Fruit fly (Drosophila melanogaster): ENCODE measurements around the gene CG6179.

The CG6179 gene

DNA sequence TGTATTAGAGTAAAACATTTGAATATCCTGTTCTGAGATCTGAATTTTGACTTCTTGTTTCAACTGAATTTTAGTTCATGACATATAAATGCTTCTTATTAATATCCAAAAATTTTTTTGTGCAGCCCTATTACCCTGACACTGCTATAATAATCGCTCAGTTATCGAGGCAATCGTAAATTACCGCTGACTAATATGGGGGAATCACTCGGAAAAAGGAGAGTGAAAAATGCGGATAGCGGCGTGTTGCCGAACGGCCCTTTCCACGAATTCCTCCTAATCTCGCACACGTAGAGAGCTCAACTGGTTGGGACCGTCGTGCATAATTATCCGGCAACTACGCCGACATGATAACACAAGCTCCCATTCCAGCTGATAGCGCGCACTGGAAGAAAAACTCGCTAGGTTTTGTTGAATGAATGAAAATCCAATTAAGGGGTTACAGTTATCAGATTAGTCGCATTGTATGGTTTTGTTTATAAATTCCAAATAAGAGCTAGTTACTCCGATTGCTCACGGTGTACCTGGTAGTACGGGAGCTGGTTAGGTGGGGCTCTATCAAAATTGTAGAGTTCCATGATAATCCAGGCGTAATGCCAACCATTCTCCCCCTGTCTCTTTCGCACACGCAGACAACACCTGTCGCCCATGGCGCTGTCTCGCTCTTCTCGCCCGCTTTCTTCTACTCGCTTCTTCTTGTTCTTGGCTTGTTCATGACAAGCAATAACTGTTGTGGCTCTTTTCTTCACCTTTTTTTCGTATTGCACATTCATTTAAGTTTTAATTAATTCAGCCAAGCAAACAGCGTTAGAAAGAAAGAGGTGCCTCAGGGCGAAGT lies 11.9 kb upstream of the CG6179 start (continued):
- TF ChIP-seq Awh (GFP tag; IDR thresholded peaks at IDR 0.05) (peak; percentile 56), CG15514 (GFP tag; optimal IDR thresholded peaks at IDR 0.05) (peak; percentile 69), oc (tag; optimal IDR thresholded peaks at IDR 0.05) (peak; percentile 49), twi (tag; optimal IDR thresholded peaks at IDR 0.05) (no peak), CG13424 (tag; optimal IDR thresholded peaks at IDR 0.05) (peak; percentile 59), org-1 (GFP tag; optimal IDR thresholded peaks at IDR 0.05) (peak; percentile 62), H2.0 (GFP tag; IDR thresholded peaks at IDR 0.05) (peak; percentile 68), Lim3 (GFP tag; IDR thresholded peaks at IDR 0.05) (peak; percentile 6; the same call in 1 of the 2 replicates), sug (tag; optimal IDR thresholded peaks at IDR 0.05) (peak; percentile 87), maf-S (GFP tag; optimal IDR thresholded peaks at IDR 0.05) (peak; percentile 65), pzg (GFP tag; optimal IDR thresholded peaks at IDR 0.05) (peak; percentile 12), NFAT (GFP tag; IDR thresholded peaks at IDR 0.05) (peak; percentile 90), CG2678 (tag; optimal IDR thresholded peaks at IDR 0.05) (peak; percentile 78), Drgx (GFP tag; IDR thresholded peaks at IDR 0.05) (peak; percentile 74), Pdp1 (GFP tag; optimal IDR thresholded peaks at IDR 0.05) (peak; percentile 73 to 82), CG8478 (optimal IDR thresholded peaks at IDR 0.05) (no peak), TFAM (GFP tag; optimal IDR thresholded peaks at IDR 0.05) (no peak), CG10366 (GFP tag; IDR thresholded peaks at IDR 0.05) (peak; percentile 81), trem (tag; optimal IDR thresholded peaks at IDR 0.05) (no peak), sc (optimal IDR thresholded peaks at IDR 0.05) (no peak), sc (GFP tag; optimal IDR thresholded peaks at IDR 0.05) (no peak), CG11247 (GFP tag; IDR thresholded peaks at IDR 0.05) (peak; percentile 67), cas (GFP tag; IDR thresholded peaks at IDR 0.05) (peak; percentile 74), Jarid2 (GFP tag; optimal IDR thresholded peaks at IDR 0.05) (peak; percentile 64), CG13775 (GFP tag; optimal IDR thresholded peaks at IDR 0.05) (peak; percentile 23), CG32772 (GFP tag; IDR thresholded peaks at IDR 0.05) (peak; percentile 54), jing (GFP tag; optimal IDR thresholded peaks at IDR 0.05) (peak; percentile 37), Ptx1 (GFP tag; IDR thresholded peaks at IDR 0.05) (peak; percentile 73), CG10431 (GFP tag; optimal IDR thresholded peaks at IDR 0.05) (peak; percentile 21), CG1602 (GFP tag; optimal IDR thresholded peaks at IDR 0.05) (peak; percentile 18), slp2 (GFP tag; optimal IDR thresholded peaks at IDR 0.05) (peak; percentile 49), odd (GFP tag; optimal IDR thresholded peaks at IDR 0.05) (peak; percentile 46), cato (GFP tag; optimal IDR thresholded peaks at IDR 0.05; ENCODE audit: borderline replicate concordance) (no peak), Mad (GFP tag; optimal IDR thresholded peaks at IDR 0.05) (no peak), sim (GFP tag; IDR thresholded peaks at IDR 0.05) (no peak; the same call in 1 of the 2 replicates), dmrt11E (tag; optimal IDR thresholded peaks at IDR 0.05) (no peak), bowl (GFP tag; IDR thresholded peaks at IDR 0.05) (peak; percentile 62), dati (GFP tag; IDR thresholded peaks at IDR 0.05) (0 out of 2 replicates have a peak, but pooled peaks have one; percentile 22), CG2889 (GFP tag; IDR thresholded peaks at IDR 0.05) (peak; percentile 58; the same call in 2 of the 3 replicates), Med (GFP tag) (peak; percentile 96), Doc2 (GFP tag; IDR thresholded peaks at IDR 0.05) (peak; percentile 17; the same call in 1 of the 2 replicates), Usf (GFP tag; optimal IDR thresholded peaks at IDR 0.05) (peak; percentile 38), CG2120 (GFP tag; optimal IDR thresholded peaks at IDR 0.05) (peak; percentile 89), CG8765 (GFP tag; IDR thresholded peaks at IDR 0.05) (peak; percentile 52; the same call in 1 of the 2 replicates), Ravus (GFP tag; IDR thresholded peaks at IDR 0.05) (peak; percentile 55), cwo (GFP tag; optimal IDR thresholded peaks at IDR 0.05) (peak; percentile 83), ranshi (GFP tag; IDR thresholded peaks at IDR 0.05) (peak; percentile 83), Six4 (GFP tag; optimal IDR thresholded peaks at IDR 0.05) (no peak), CG18262 (tag; optimal IDR thresholded peaks at IDR 0.05) (peak; percentile 55), mirr (GFP tag; optimal IDR thresholded peaks at IDR 0.05) (peak; percentile 80)
